Worm (Caenorhabditis elegans): ENCODE results near the gene srh-30.

DNA sequence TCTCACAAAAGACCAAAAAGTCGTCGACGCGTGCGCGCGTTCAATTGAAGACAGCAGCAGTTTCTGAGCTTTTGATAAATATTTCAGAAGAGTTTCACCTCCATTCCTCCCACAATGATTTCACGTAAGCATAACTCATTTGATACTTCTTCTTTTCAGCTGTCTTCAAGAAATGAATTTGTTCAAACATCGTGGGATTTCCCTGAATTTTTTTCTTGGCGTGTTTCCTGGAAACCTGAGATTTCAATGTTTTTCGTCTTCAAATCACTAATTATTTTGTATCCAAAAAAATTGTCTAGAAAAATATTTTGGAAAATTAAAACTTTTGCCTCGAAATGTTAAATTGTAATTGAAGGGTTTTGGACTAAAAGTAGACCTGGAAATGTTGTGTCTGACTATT is 6.9 kb upstream of the srh-30 start:
- TF ChIP-seq zag-1 (tag; optimal IDR thresholded peaks at IDR 0.05) (no peak), skn-1 (tag; optimal IDR thresholded peaks at IDR 0.05) (no peak), fos-1 (tag; optimal IDR thresholded peaks at IDR 0.05) (no peak), pqm-1 (tag; optimal IDR thresholded peaks at IDR 0.05) (no peak), nhr-237 (tag; optimal IDR thresholded peaks at IDR 0.05) (no peak), R02D3.7 (tag; optimal IDR thresholded peaks at IDR 0.05) (no peak), fkh-10 (GFP tag; optimal IDR thresholded peaks at IDR 0.05) (no peak), unc-62 (GFP tag; optimal IDR thresholded peaks at IDR 0.05) (no peak), ceh-28 (tag; optimal IDR thresholded peaks at IDR 0.05) (no peak)

Measured in whole organism, L3 larva.